Fruit fly (Drosophila melanogaster) whole organism: ENCODE results near the gene CG4766.

Source experiments
- CG8478 ChIP-seq: fragments of >200 bp; optimal IDR thresholded peaks from 2 replicates; lab custom pipeline; 2018; ENCODE audit warnings: inconsistent platforms
- Dll ChIP-seq: fragments of >200 bp; optimal IDR thresholded peaks from 2 replicates; lab custom pipeline; 2017
- EcR ChIP-seq, 2 experiments: fragments of >200 bp; optimal IDR thresholded peaks; 2 replicates each; lab custom pipeline; 2017; ENCODE audit warnings: missing biosample characterization in 2 of 2, missing genetic modification characterization in 2 of 2, missing genetic modification reagents in 2 of 2
- pan ChIP-seq: fragments of >200 bp; optimal IDR thresholded peaks from 2 replicates; lab custom pipeline; 2017
- psq ChIP-seq: fragments of >200 bp; optimal IDR thresholded peaks from 2 replicates; lab custom pipeline; 2017
- usp ChIP-seq: fragments of >200 bp; optimal IDR thresholded peaks from 2 replicates; lab custom pipeline; 2017; ENCODE audit warnings: missing biosample characterization, missing genetic modification characterization, mixed read lengths

DNA sequence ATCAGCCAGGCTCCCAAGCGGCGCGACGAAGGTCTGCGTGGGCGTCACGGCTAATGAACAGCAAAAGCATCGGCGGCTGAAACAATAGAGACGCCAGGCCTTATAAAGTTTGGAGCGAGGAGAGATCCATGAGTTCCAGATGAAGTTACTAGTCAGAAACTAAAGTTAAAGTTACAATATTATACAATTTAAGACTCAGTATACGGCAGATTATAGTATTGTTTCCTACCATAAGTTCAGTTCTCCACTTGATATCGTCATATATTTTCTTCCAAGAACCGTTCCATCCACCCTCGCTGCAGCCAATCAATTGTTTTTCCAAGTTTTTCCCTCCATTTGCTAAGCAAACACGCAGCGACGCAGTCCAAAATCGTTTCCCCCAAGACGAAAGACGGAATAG, 17.2 kb downstream of the CG4766 start:
- TF ChIP-seq psq (lab: Kevin White, UChicago) (no peak), pan (lab: Kevin White, UChicago) (no peak), usp (GFP tag; lab: Kevin White, UChicago) (no peak), Dll (lab: Kevin White, UChicago) (no peak), CG8478 (lab: Kevin White, UChicago) (no peak), EcR (GFP tag; optimal IDR thresholded peaks at IDR 0.05; lab: Kevin White, UChicago) (no peak)
